Fruit fly (Drosophila melanogaster) whole organism, embryonic: ENCODE results near the gene Reck.

Experiments used
- Atf6 ChIP-seq: fragments of 200-800 bp; sonication (Bioruptor generic); IDR thresholded peaks from 2 replicates; pipeline ENCODE4 v1.3.6; 2022; ENCODE audit warnings: missing biosample characterization, missing genetic modification characterization
- Awh ChIP-seq: fragments of 200-800 bp; sonication (Bioruptor generic); IDR thresholded peaks from 2 replicates; pipeline ENCODE4, ENCODE4 v1.3.6; 2022; ENCODE audit warnings: missing biosample characterization, missing genetic modification characterization
- Bdp1 ChIP-seq: fragments of 200-800 bp; sonication (Bioruptor generic); optimal IDR thresholded peaks from 3 replicates; lab custom pipeline; 2016; ENCODE audit warnings: missing biosample characterization, missing genetic modification characterization
- CG10543 ChIP-seq: fragments of 200-800 bp; sonication (Bioruptor generic); optimal IDR thresholded peaks from 3 replicates; lab custom pipeline; 2017; ENCODE audit warnings: missing biosample characterization, mild to moderate bottlenecking, missing genetic modification characterization, moderate library complexity
- CG12104 ChIP-seq: fragments of 200-800 bp; sonication (Bioruptor generic); optimal IDR thresholded peaks from 3 replicates; lab custom pipeline; 2016; ENCODE audit warnings: missing biosample characterization, missing genetic modification characterization
- CG12155 ChIP-seq: fragments of 200-800 bp; sonication (Bioruptor generic); optimal IDR thresholded peaks from 3 replicates; lab custom pipeline; 2016; ENCODE audit warnings: missing biosample characterization, missing genetic modification characterization
- CG13123 ChIP-seq: fragments of 200-800 bp; sonication (Bioruptor generic); optimal IDR thresholded peaks from 2 replicates; lab custom pipeline; 2016; ENCODE audit warnings: missing biosample characterization, missing genetic modification characterization
- CG13424 ChIP-seq: fragments of 200-800 bp; sonication (Bioruptor generic); optimal IDR thresholded peaks from 2 replicates; lab custom pipeline; 2019; ENCODE audit warnings: missing biosample characterization, mild to moderate bottlenecking, missing genetic modification characterization, moderate library complexity
- CG14014 ChIP-seq: fragments of 200-800 bp; sonication (Bioruptor generic); IDR thresholded peaks from 2 replicates; pipeline ENCODE4 v1.3.6; 2022; ENCODE audit warnings: missing biosample characterization, missing genetic modification characterization
- CG18599 ChIP-seq: fragments of 200-800 bp; sonication (Bioruptor generic); optimal IDR thresholded peaks from 3 replicates; lab custom pipeline; 2017; ENCODE audit warnings: missing biosample characterization, missing genetic modification characterization, mild to moderate bottlenecking, moderate library complexity, missing genetic modification reagents
- CG18619 ChIP-seq: fragments of 200-800 bp; sonication (Bioruptor generic); optimal IDR thresholded peaks from 3 replicates; lab custom pipeline; 2017; ENCODE audit warnings: missing biosample characterization, mild to moderate bottlenecking, missing genetic modification characterization
- CG31224 ChIP-seq: fragments of 200-800 bp; sonication (Bioruptor generic); IDR thresholded peaks from 2 replicates; pipeline ENCODE4 v1.3.6; 2022; ENCODE audit warnings: missing biosample characterization, missing genetic modification characterization
- CG3995 ChIP-seq: fragments of 200-800 bp; sonication (Bioruptor generic); optimal IDR thresholded peaks from 3 replicates; lab custom pipeline; 2016; ENCODE audit warnings: missing biosample characterization, missing genetic modification characterization
- CG4360 ChIP-seq: fragments of 200-800 bp; sonication (Bioruptor generic); IDR thresholded peaks from 2 replicates; pipeline ENCODE4 v1.3.6; 2022; ENCODE audit warnings: missing biosample characterization, missing genetic modification characterization
- CG6254 ChIP-seq: fragments of 200-800 bp; sonication (Bioruptor generic); optimal IDR thresholded peaks from 3 replicates; lab custom pipeline; 2017; ENCODE audit warnings: mild to moderate bottlenecking, missing biosample characterization, missing genetic modification reagents, missing genetic modification characterization
- CG9437 ChIP-seq: fragments of 200-800 bp; sonication (Bioruptor generic); optimal IDR thresholded peaks from 2 replicates; lab custom pipeline; 2018; ENCODE audit warnings: missing biosample characterization, mild to moderate bottlenecking, missing genetic modification characterization
- CG9932 ChIP-seq: fragments of 200-800 bp; sonication (Bioruptor generic); IDR thresholded peaks from 2 replicates; pipeline ENCODE4 v1.3.6; 2022; ENCODE audit warnings: missing biosample characterization, missing genetic modification characterization
- Chrac-16 ChIP-seq: fragments of 200-800 bp; sonication (Bioruptor generic); optimal IDR thresholded peaks from 3 replicates; lab custom pipeline; 2016; ENCODE audit warnings: missing biosample characterization, missing genetic modification characterization
- Fer1 ChIP-seq: fragments of 200-800 bp; sonication (Bioruptor generic); optimal IDR thresholded peaks from 2 replicates; lab custom pipeline; 2017; ENCODE audit warnings: missing biosample characterization, mild to moderate bottlenecking, missing genetic modification characterization
- Gug ChIP-seq: fragments of 200-800 bp; sonication (Bioruptor generic); IDR thresholded peaks from 4 replicates; pipeline ENCODE4 v1.3.6; 2022; ENCODE audit warnings: missing biosample characterization, missing genetic modification characterization
- H2.0 ChIP-seq: fragments of 200-800 bp; sonication (Bioruptor generic); IDR thresholded peaks from 2 replicates; pipeline ENCODE4 v1.3.6; 2022; ENCODE audit warnings: missing biosample characterization, missing genetic modification characterization
- HLH4C ChIP-seq: fragments of 200-800 bp; sonication (Bioruptor generic); IDR thresholded peaks from 3 replicates; pipeline ENCODE4 v1.3.6; 2022; ENCODE audit warnings: missing biosample characterization, missing genetic modification characterization; ENCODE audit not compliant: partially characterized antibody
- HLH54F ChIP-seq: fragments of 200-800 bp; sonication (Bioruptor generic); optimal IDR thresholded peaks from 3 replicates; lab custom pipeline; 2016; ENCODE audit warnings: missing biosample characterization, missing genetic modification characterization
- Lpt ChIP-seq: fragments of >200 bp; optimal IDR thresholded peaks from 2 replicates; lab custom pipeline; 2018; ENCODE audit warnings: missing biosample characterization, missing genetic modification characterization
- Myb ChIP-seq: fragments of 200-800 bp; sonication (Bioruptor generic); optimal IDR thresholded peaks from 2 replicates; lab custom pipeline; 2016; ENCODE audit warnings: missing biosample characterization, missing genetic modification characterization
- Ravus ChIP-seq: fragments of 200-800 bp; sonication (Bioruptor generic); IDR thresholded peaks from 2 replicates; pipeline ENCODE4 v1.3.6; 2022; ENCODE audit warnings: missing biosample characterization, missing genetic modification characterization
- Scr ChIP-seq: fragments of 200-800 bp; sonication (Bioruptor generic); IDR thresholded peaks from 2 replicates; pipeline ENCODE4 v1.3.6; 2022; ENCODE audit warnings: missing biosample characterization, missing genetic modification characterization; ENCODE audit not compliant: partially characterized antibody
- Xrp1 ChIP-seq: fragments of 200-800 bp; sonication (Bioruptor generic); IDR thresholded peaks from 2 replicates; pipeline ENCODE4 v1.3.6; 2022; ENCODE audit warnings: missing biosample characterization, missing genetic modification characterization
- amos ChIP-seq: fragments of 200-800 bp; sonication (Bioruptor generic); IDR thresholded peaks from 2 replicates; pipeline ENCODE4 v1.3.6; 2022; ENCODE audit warnings: missing biosample characterization, missing genetic modification characterization; ENCODE audit not compliant: partially characterized antibody
- az2 ChIP-seq: fragments of 200-800 bp; sonication (Bioruptor generic); optimal IDR thresholded peaks from 3 replicates; lab custom pipeline; 2016; ENCODE audit warnings: missing biosample characterization, missing genetic modification characterization
- br ChIP-seq: fragments of >200 bp; optimal IDR thresholded peaks from 2 replicates; lab custom pipeline; 2017
- bsh ChIP-seq, 2 experiments: fragments of 200-800 bp; sonication (Bioruptor generic); optimal IDR thresholded peaks; 2 replicates each; lab custom pipeline; 2017 to 2018; ENCODE audit warnings: mild to moderate bottlenecking in 2 of 2, missing biosample characterization in 2 of 2, missing genetic modification characterization in 2 of 2, moderate library complexity in 1 of 2
- cato ChIP-seq: fragments of 200-800 bp; sonication (Bioruptor generic); optimal IDR thresholded peaks from 2 replicates; lab custom pipeline; 2016; ENCODE audit warnings: missing biosample characterization, missing genetic modification characterization, borderline replicate concordance
- crol ChIP-seq: fragments of 200-800 bp; sonication (Bioruptor generic); IDR thresholded peaks from 2 replicates; pipeline ENCODE4 v1.3.6; 2022; ENCODE audit warnings: missing biosample characterization, missing genetic modification characterization
- dan ChIP-seq: fragments of 200-800 bp; sonication (Bioruptor generic); IDR thresholded peaks from 2 replicates; pipeline ENCODE4 v1.3.6; 2022; ENCODE audit warnings: missing biosample characterization, missing genetic modification characterization
- dati ChIP-seq: fragments of 200-800 bp; sonication (Bioruptor generic); IDR thresholded peaks from 2 replicates; pipeline ENCODE4 v1.3.6; 2022; ENCODE audit warnings: missing biosample characterization, missing genetic modification characterization
- dysf ChIP-seq: fragments of 200-800 bp; sonication (Bioruptor generic); IDR thresholded peaks from 3 replicates; pipeline ENCODE4 v1.3.6; 2022; ENCODE audit warnings: missing biosample characterization, missing genetic modification characterization
- en ChIP-seq: fragments of 200-800 bp; sonication (Bioruptor generic); optimal IDR thresholded peaks from 2 replicates; lab custom pipeline; 2016; ENCODE audit warnings: missing biosample characterization, missing genetic modification characterization
- gsb ChIP-seq: fragments of 200-800 bp; sonication (Bioruptor generic); IDR thresholded peaks from 2 replicates; pipeline ENCODE4 v1.3.6; 2022; ENCODE audit warnings: missing biosample characterization, missing genetic modification characterization
- her ChIP-seq: fragments of 200-800 bp; sonication (Bioruptor generic); optimal IDR thresholded peaks from 2 replicates; lab custom pipeline; 2016; ENCODE audit warnings: missing biosample characterization, missing genetic modification characterization
- hth ChIP-seq: fragments of >200 bp; optimal IDR thresholded peaks from 2 replicates; lab custom pipeline; 2017; ENCODE audit warnings: inconsistent platforms
- lilli ChIP-seq: fragments of 200-800 bp; sonication (Bioruptor generic); optimal IDR thresholded peaks from 3 replicates; lab custom pipeline; 2016; ENCODE audit warnings: missing biosample characterization, missing genetic modification characterization
- nerfin-2 ChIP-seq: fragments of 200-800 bp; sonication (Bioruptor generic); IDR thresholded peaks from 2 replicates; pipeline ENCODE4 v1.3.6; 2022; ENCODE audit warnings: missing biosample characterization, missing genetic modification characterization; ENCODE audit not compliant: partially characterized antibody
- repo ChIP-seq: fragments of 200-800 bp; sonication (Bioruptor generic); optimal IDR thresholded peaks from 2 replicates; lab custom pipeline; 2016; ENCODE audit warnings: missing biosample characterization, missing genetic modification characterization
- row ChIP-seq: fragments of 200-800 bp; sonication (Bioruptor generic); IDR thresholded peaks from 3 replicates; pipeline ENCODE4 v1.3.6; 2022; ENCODE audit warnings: missing biosample characterization, missing genetic modification characterization
- salm ChIP-seq: fragments of 200-800 bp; sonication (Bioruptor generic); optimal IDR thresholded peaks from 2 replicates; lab custom pipeline; 2018; ENCODE audit warnings: missing biosample characterization, mild to moderate bottlenecking, missing genetic modification characterization
- slbo ChIP-seq: fragments of 200-800 bp; sonication (Bioruptor generic); IDR thresholded peaks from 2 replicates; pipeline ENCODE4 v1.3.6; 2022; ENCODE audit warnings: missing biosample characterization, missing genetic modification characterization
- wor ChIP-seq: fragments of 200-800 bp; sonication (Bioruptor generic); IDR thresholded peaks from 2 replicates; pipeline ENCODE4 v1.3.6; 2022; ENCODE audit warnings: missing biosample characterization, missing genetic modification characterization
- zen2 ChIP-seq: fragments of 200-800 bp; sonication (Bioruptor generic); IDR thresholded peaks from 3 replicates; pipeline ENCODE4 v1.3.6; 2022; ENCODE audit warnings: missing biosample characterization, missing genetic modification characterization; ENCODE audit not compliant: partially characterized antibody

Gene Reck

DNA sequence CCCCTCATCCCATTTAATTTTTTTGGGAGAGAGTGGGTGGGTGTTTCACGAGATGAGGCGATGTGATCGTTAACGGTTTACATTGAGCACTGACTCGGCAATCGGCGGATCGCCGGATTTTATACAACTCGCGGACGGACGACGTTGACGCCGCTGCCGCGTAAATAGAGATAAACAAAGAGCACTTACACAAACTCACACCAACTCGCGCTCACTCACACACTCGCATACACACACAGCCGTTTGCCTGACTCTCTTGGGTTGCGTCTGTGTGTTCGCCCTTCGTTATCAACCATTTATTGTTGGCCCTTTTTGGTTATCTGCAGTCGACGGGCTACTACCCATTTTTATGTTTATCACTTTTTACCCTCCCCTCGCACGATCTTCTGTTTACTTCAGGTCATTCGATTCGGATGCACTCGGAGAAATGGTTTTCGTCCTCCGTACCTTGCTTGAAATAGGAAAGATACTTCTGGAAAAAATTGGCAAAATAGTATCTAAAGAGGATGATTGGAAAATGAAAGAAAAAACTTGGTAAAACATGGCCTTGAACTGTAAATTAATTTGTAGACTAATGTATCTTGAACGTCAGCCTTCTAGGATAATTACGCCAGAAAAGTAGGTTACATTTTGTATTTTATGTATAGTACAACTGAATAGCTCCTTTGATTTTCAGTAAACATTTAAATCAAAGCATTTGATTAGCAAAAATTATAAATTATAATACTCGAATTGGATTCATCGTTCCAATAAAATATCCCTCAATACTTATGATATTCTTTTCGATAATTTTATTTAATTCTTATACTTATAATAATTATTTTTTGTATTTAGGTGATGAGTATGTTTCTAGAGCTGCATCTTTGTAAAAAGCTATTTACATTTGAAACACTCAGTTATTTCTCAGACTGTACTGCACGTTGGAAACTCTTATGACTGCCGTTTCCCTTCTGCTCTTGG is 36.0 kb downstream of the Reck start (continued):
- TF ChIP-seq gsb (no peak), cato (GFP tag; lab: Kevin White, UChicago) (peak; percentile 13), zen2 (0 out of 3 replicates have a peak, but pooled peaks have one; percentile 17), row (GFP tag; lab: Robert Waterston, UW) (peak; percentile 58; the same call in 2 of the 3 replicates), CG12155 (GFP tag; lab: Kevin White, UChicago) (no peak), Fer1 (GFP tag; lab: Kevin White, UChicago) (no peak), Chrac-16 (GFP tag; lab: Kevin White, UChicago) (peak; percentile 26), H2.0 (GFP tag; lab: Robert Waterston, UW) (0 out of 2 replicates have a peak, but pooled peaks have one; percentile 11), hth (lab: Kevin White, UChicago) (no peak), dati (GFP tag; lab: Robert Waterston, UW) (no peak), CG18619 (GFP tag; lab: Kevin White, UChicago) (peak; percentile 53), slbo (GFP tag; lab: Robert Waterston, UW) (no peak), CG6254 (no peak), bsh (GFP tag; optimal IDR thresholded peaks at IDR 0.05; lab: Kevin White, UChicago) (peak in 1 of 2 experiments; percentile 37), wor (no peak), Xrp1 (no peak; the same call in 1 of the 2 replicates), CG4360 (GFP tag; lab: Robert Waterston, UW) (peak; percentile 57; the same call in 1 of the 2 replicates), CG10543 (GFP tag; lab: Kevin White, UChicago) (peak; percentile 81), repo (GFP tag; lab: Kevin White, UChicago) (no peak), CG14014 (GFP tag; lab: Robert Waterston, UW) (peak; percentile 32; the same call in 1 of the 2 replicates), CG31224 (GFP tag; lab: Robert Waterston, UW) (no peak), dysf (GFP tag; lab: Robert Waterston, UW) (no peak), Myb (GFP tag; lab: Kevin White, UChicago) (no peak), lilli (GFP tag; lab: Kevin White, UChicago) (no peak), Ravus (GFP tag; lab: Robert Waterston, UW) (no peak), Gug (GFP tag; lab: Robert Waterston, UW) (peak; percentile 68; the same call in 3 of the 4 replicates), CG9932 (GFP tag; lab: Robert Waterston, UW) (no peak), CG12104 (GFP tag; lab: Kevin White, UChicago) (peak; percentile 31), salm (tag; lab: Kevin White, UChicago) (no peak), Lpt (GFP tag; lab: Kevin White, UChicago) (no peak), en (GFP tag; lab: Kevin White, UChicago) (no peak), nerfin-2 (GFP tag; lab: Robert Waterston, UW) (0 out of 2 replicates have a peak, but pooled peaks have one; percentile 18), Awh (GFP tag; lab: Robert Waterston, UW) (no peak; the same call in 1 of the 2 replicates), dan (GFP tag; lab: Robert Waterston, UW) (no peak), Scr (GFP tag; lab: Robert Waterston, UW) (no peak), CG13424 (tag; lab: Kevin White, UChicago) (peak; percentile 43), CG3995 (GFP tag; lab: Kevin White, UChicago) (no peak), az2 (GFP tag; lab: Kevin White, UChicago) (peak; percentile 65), crol (peak; percentile 89), br (lab: Kevin White, UChicago) (no peak), CG18599 (GFP tag; lab: Kevin White, UChicago) (no peak), amos (GFP tag; lab: Robert Waterston, UW) (peak; percentile 41; the same call in 1 of the 2 replicates), CG9437 (peak; percentile 71), Atf6 (GFP tag; lab: Robert Waterston, UW) (0 out of 2 replicates have a peak, but pooled peaks have one; percentile 8), HLH54F (GFP tag; lab: Kevin White, UChicago) (no peak), Bdp1 (GFP tag; lab: Kevin White, UChicago) (no peak), her (GFP tag; lab: Kevin White, UChicago) (no peak), HLH4C (GFP tag; lab: Robert Waterston, UW) (no peak), CG13123 (no peak)
